Worm (Caenorhabditis elegans): Measurements from ENCODE around the gene elpc-2.

Gene elpc-2

DNA sequence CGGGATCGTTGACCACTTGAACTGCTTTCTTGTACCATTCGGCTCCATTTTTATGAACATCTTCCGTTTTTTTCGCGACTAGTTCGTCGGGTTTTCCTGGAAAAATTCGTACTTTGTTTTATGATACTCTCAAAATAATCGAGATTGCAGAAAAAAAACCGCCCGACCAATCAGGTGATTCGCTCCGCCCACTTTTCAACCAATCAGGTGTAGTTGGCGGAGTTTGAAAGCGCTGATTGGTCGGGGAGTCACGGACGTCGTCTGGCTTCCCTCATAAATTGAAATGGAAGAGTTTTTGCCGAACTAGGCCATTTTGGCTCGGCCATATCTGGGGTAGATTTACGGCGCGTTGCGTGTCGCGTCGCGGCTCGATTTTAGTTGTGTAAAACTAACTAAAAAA is 20.9 kb upstream of the elpc-2 start:
- TF ChIP-seq efl-1 (optimal IDR thresholded peaks at IDR 0.05), result no peak
- TF ChIP-seq efl-1 (GFP tag; optimal IDR thresholded peaks at IDR 0.05 in 1 of 2), result no peak
- no peak for TF ChIP-seq hpl-2 (GFP tag; optimal IDR thresholded peaks at IDR 0.05)
- TF ChIP-seq nhr-77 (tag; optimal IDR thresholded peaks at IDR 0.05), result no peak
- TF ChIP-seq fos-1 (tag; optimal IDR thresholded peaks at IDR 0.05), result no peak
- no peak for TF ChIP-seq sox-4 (tag; optimal IDR thresholded peaks at IDR 0.05)
- no peak for TF ChIP-seq fkh-10 (GFP tag; optimal IDR thresholded peaks at IDR 0.05)
- no peak for TF ChIP-seq efl-3 (GFP tag; optimal IDR thresholded peaks at IDR 0.05)
- no peak for TF ChIP-seq nhr-237 (tag; optimal IDR thresholded peaks at IDR 0.05)
- TF ChIP-seq pag-3 (tag; optimal IDR thresholded peaks at IDR 0.05; ENCODE audit: borderline replicate concordance, insufficient read depth), result no peak
- TF ChIP-seq C16A3.4 (tag; optimal IDR thresholded peaks at IDR 0.05), result no peak
- TF ChIP-seq swsn-7 (tag; optimal IDR thresholded peaks at IDR 0.05), result no peak
- no peak for TF ChIP-seq xbp-1 (tag; optimal IDR thresholded peaks at IDR 0.05)
- no peak for TF ChIP-seq unc-130 (tag; optimal IDR thresholded peaks at IDR 0.05)
- TF ChIP-seq blmp-1 (tag; optimal IDR thresholded peaks at IDR 0.05), result no peak
- TF ChIP-seq ces-1 (GFP tag; optimal IDR thresholded peaks at IDR 0.05), result no peak
- TF ChIP-seq unc-62 (GFP tag; optimal IDR thresholded peaks at IDR 0.05), result no peak
- TF ChIP-seq ceh-88 (GFP tag; IDR thresholded peaks at IDR 0.05), result no peak
- no peak for TF ChIP-seq unc-30 (tag; optimal IDR thresholded peaks at IDR 0.05)

DNA sequence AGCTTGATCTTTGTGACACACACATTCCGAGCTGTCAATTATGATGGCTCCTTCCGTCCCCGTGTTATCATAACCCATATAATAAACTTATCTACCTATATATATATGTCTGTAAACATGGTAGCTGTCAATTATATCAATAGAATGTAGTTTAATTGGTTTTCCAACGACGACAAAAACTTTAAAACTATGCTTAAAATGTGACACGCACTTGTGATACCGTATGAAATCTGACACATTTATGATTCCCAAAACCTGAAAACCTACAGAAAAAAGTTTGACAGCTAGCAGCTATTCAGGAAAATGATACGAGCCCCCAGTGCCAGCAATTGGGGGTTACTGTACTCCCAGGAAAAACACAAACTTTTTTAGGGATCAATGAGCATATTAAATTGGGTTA is 14.8 kb upstream of the elpc-2 start:
- TF ChIP-seq unc-86 (tag; optimal IDR thresholded peaks at IDR 0.05), result no peak
- no peak for TF ChIP-seq nhr-85 (tag)
- no peak for TF ChIP-seq mep-1 (tag; optimal IDR thresholded peaks at IDR 0.05)
- TF ChIP-seq egl-27 (tag; optimal IDR thresholded peaks at IDR 0.05), result no peak
- no peak for TF ChIP-seq nhr-12 (tag; optimal IDR thresholded peaks at IDR 0.05)
- no peak for TF ChIP-seq C04F5.9 (tag; optimal IDR thresholded peaks at IDR 0.05)
- no peak for TF ChIP-seq pqm-1 (tag; optimal IDR thresholded peaks at IDR 0.05)
- no peak for TF ChIP-seq nhr-77 (tag; optimal IDR thresholded peaks at IDR 0.05)
- no peak for TF ChIP-seq isw-1 (GFP tag; IDR thresholded peaks at IDR 0.05)
- TF ChIP-seq F16B12.6 (tag; optimal IDR thresholded peaks at IDR 0.05), result no peak
- TF ChIP-seq hlh-4 (tag; optimal IDR thresholded peaks at IDR 0.05), result no peak
- TF ChIP-seq vab-15 (tag; optimal IDR thresholded peaks at IDR 0.05), result no peak
- no peak for TF ChIP-seq lsy-2 (tag; optimal IDR thresholded peaks at IDR 0.05)
- TF ChIP-seq unc-130 (tag; optimal IDR thresholded peaks at IDR 0.05), result no peak
- no peak for TF ChIP-seq lin-13 (GFP tag; optimal IDR thresholded peaks at IDR 0.05)
- no peak for TF ChIP-seq nhr-71 (tag; optimal IDR thresholded peaks at IDR 0.05)
- TF ChIP-seq aly-2 (tag; optimal IDR thresholded peaks at IDR 0.05), result no peak
- TF ChIP-seq ztf-4 (tag; optimal IDR thresholded peaks at IDR 0.05), result no peak
- TF ChIP-seq nhr-76 (tag; optimal IDR thresholded peaks at IDR 0.05), result no peak
- no peak for TF ChIP-seq mdl-1 (tag; optimal IDR thresholded peaks at IDR 0.05)

DNA sequence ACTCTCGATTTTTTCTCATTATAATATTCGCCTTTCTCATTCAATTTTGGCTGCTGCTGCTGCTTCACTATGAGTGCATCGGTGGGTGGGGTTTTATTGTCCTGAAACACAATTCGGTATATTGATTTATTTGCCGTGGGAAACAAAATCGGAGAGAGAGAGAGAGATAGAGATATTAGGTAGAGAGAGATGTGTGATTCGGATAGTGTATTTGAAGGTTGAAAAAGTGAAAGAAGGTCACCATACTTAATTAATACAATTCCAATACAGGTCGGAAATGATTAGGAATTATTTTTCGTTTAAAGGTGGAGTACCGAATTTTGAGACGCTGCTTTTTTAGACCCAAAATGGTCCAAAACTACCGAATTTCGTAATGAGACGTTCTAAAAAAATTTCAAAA is 11.3 kb upstream of the elpc-2 start, which contains the start of gene tpst-1:
Gene tpst-1, minus strand, starts transcription at position 101 of the 400 bp plus-strand sequence.
- TF ChIP-seq blmp-1 (tag; optimal IDR thresholded peaks at IDR 0.05) (peak; percentile 65), efl-1 (optimal IDR thresholded peaks at IDR 0.05) (no peak), efl-1 (GFP tag; optimal IDR thresholded peaks at IDR 0.05 in 1 of 2) (peak in 1 of 2 experiments; percentile 22), sox-4 (tag; optimal IDR thresholded peaks at IDR 0.05) (no peak)

DNA sequence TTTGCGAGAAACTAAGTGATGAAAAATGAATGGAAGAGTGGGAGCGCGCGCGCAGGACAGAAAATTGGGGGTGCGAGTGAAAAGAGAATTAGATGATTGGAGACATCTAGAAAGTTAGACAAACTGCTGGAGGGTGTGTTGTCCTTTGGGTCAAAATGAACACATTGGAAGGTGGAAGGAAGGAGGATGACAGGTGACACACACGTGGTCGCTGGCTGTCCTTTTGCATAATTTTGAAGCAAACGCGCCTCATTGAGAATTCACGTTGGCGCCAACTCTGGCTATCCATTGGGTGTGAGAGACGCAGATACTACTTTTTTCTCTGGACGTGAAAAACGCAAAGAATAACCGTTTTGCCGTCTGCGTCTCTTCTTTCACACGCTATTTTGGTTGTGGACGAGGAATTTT is 8.0 kb upstream of the elpc-2 start:
- peak; percentile 29 for TF ChIP-seq tbx-2 (tag; optimal IDR thresholded peaks at IDR 0.05)
- peak; percentile 87 for TF ChIP-seq lin-14 (GFP tag; optimal IDR thresholded peaks at IDR 0.05)
- peak; percentile 56 for TF ChIP-seq nhr-47 (tag; optimal IDR thresholded peaks at IDR 0.05)
- TF ChIP-seq ceh-88 (GFP tag; IDR thresholded peaks at IDR 0.05), result peak; percentile 39; the same call in 1 of the 2 replicates
- TF ChIP-seq mdl-1 (tag; optimal IDR thresholded peaks at IDR 0.05), result peak in 1 of 2 experiments; percentile 41
- TF ChIP-seq F16B12.6 (tag; optimal IDR thresholded peaks at IDR 0.05), result peak; percentile 1
- TF ChIP-seq nhr-85 (tag), result peak; percentile 86
- peak; percentile 31 for TF ChIP-seq irx-1 (tag; optimal IDR thresholded peaks at IDR 0.05)
- peak; percentile 43 for TF ChIP-seq unc-86 (tag; optimal IDR thresholded peaks at IDR 0.05)
- TF ChIP-seq nhr-20 (tag; optimal IDR thresholded peaks at IDR 0.05), result peak; percentile 52
- TF ChIP-seq egl-13 (tag; optimal IDR thresholded peaks at IDR 0.05), result peak; percentile 24
- peak; percentile 33 to 77 for TF ChIP-seq efl-1 (optimal IDR thresholded peaks at IDR 0.05)
- TF ChIP-seq efl-1 (GFP tag; optimal IDR thresholded peaks at IDR 0.05 in 1 of 2), result peak; percentile 44 to 83
- peak; percentile 81 for TF ChIP-seq fkh-8 (tag; optimal IDR thresholded peaks at IDR 0.05)
- TF ChIP-seq dpl-1 (GFP tag; optimal IDR thresholded peaks at IDR 0.05), result peak in 1 of 3 experiments; percentile 54
- peak; percentile 72 for TF ChIP-seq snu-23 (GFP tag; optimal IDR thresholded peaks at IDR 0.05)
- peak; percentile 56 for TF ChIP-seq pax-3 (tag; optimal IDR thresholded peaks at IDR 0.05)
- 0 out of 2 replicates have a peak, but pooled peaks have one; percentile 27 for TF ChIP-seq unc-98 (GFP tag; IDR thresholded peaks at IDR 0.05)
- peak; percentile 69 for TF ChIP-seq blmp-1 (tag; optimal IDR thresholded peaks at IDR 0.05)
- TF ChIP-seq nhr-19 (GFP tag; conservative IDR thresholded peaks at IDR 0.05), result peak; percentile 49
- TF ChIP-seq isw-1 (GFP tag; IDR thresholded peaks at IDR 0.05), result peak; percentile 48

All from whole organism, L1 larva.